Worm (Caenorhabditis elegans): ENCODE data around the gene H01M10.2.

H01M10.2 gene

ce11 chrX:2559399-2559798 is 26.2 kb downstream of the H01M10.2 start:
- TF ChIP-seq ztf-11 (tag; optimal IDR thresholded peaks at IDR 0.05) (no peak), lin-14 (GFP tag; optimal IDR thresholded peaks at IDR 0.05) (no peak), nhr-76 (tag; optimal IDR thresholded peaks at IDR 0.05) (no peak), ama-1 (optimal IDR thresholded peaks at IDR 0.05) (no peak), fkh-4 (tag; optimal IDR thresholded peaks at IDR 0.05; ENCODE audit: borderline replicate concordance) (no peak), swsn-7 (tag; optimal IDR thresholded peaks at IDR 0.05) (peak; percentile 40), C16A3.4 (tag; optimal IDR thresholded peaks at IDR 0.05) (peak; percentile 18), unc-130 (tag; optimal IDR thresholded peaks at IDR 0.05) (no peak), Y116A8C.19 (tag; optimal IDR thresholded peaks at IDR 0.05; ENCODE audit: borderline replicate concordance) (no peak), lir-3 (tag; optimal IDR thresholded peaks at IDR 0.05; ENCODE audit: poor library complexity) (no peak), ces-1 (GFP tag; optimal IDR thresholded peaks at IDR 0.05) (no peak), zag-1 (tag; optimal IDR thresholded peaks at IDR 0.05) (no peak), dpl-1 (GFP tag; optimal IDR thresholded peaks at IDR 0.05) (peak in 2 of 3 experiments; percentile 37 to 46), nhr-71 (tag; optimal IDR thresholded peaks at IDR 0.05) (peak; percentile 65), egl-13 (tag; optimal IDR thresholded peaks at IDR 0.05) (peak; percentile 5), pag-3 (tag; optimal IDR thresholded peaks at IDR 0.05; ENCODE audit: borderline replicate concordance, insufficient read depth) (peak; percentile 5), hpl-2 (GFP tag; optimal IDR thresholded peaks at IDR 0.05) (no peak), mep-1 (tag; optimal IDR thresholded peaks at IDR 0.05) (peak; percentile 33), hlh-17 (GFP tag; optimal IDR thresholded peaks at IDR 0.05; ENCODE audit: borderline replicate concordance) (no peak), sup-37 (GFP tag; optimal IDR thresholded peaks at IDR 0.05) (no peak), fkh-10 (GFP tag; optimal IDR thresholded peaks at IDR 0.05) (no peak), skn-1 (tag; optimal IDR thresholded peaks at IDR 0.05) (peak; percentile 89), rnt-1 (tag; optimal IDR thresholded peaks at IDR 0.05) (peak; percentile 62), mdl-1 (tag; optimal IDR thresholded peaks at IDR 0.05) (peak in 1 of 2 experiments; percentile 9), tlp-1 (tag; optimal IDR thresholded peaks at IDR 0.05) (no peak), egl-27 (tag; optimal IDR thresholded peaks at IDR 0.05) (no peak), lin-35 (GFP tag; optimal IDR thresholded peaks at IDR 0.05) (peak; percentile 1 to 62), blmp-1 (tag; optimal IDR thresholded peaks at IDR 0.05) (peak; percentile 46), nhr-47 (tag; optimal IDR thresholded peaks at IDR 0.05) (peak; percentile 50), mab-9 (GFP tag; IDR thresholded peaks at IDR 0.05) (no peak), nhr-84 (tag; optimal IDR thresholded peaks at IDR 0.05) (no peak), nhr-12 (tag; optimal IDR thresholded peaks at IDR 0.05) (no peak), lsy-2 (tag; optimal IDR thresholded peaks at IDR 0.05) (peak; percentile 55 to 60), unc-86 (tag; optimal IDR thresholded peaks at IDR 0.05) (peak; percentile 9), ets-5 (GFP tag; IDR thresholded peaks at IDR 0.05) (no peak), pqm-1 (tag; optimal IDR thresholded peaks at IDR 0.05) (no peak), aha-1 (tag; optimal IDR thresholded peaks at IDR 0.05) (no peak), efl-1 (optimal IDR thresholded peaks at IDR 0.05) (peak; percentile 6 to 33), efl-1 (GFP tag; optimal IDR thresholded peaks at IDR 0.05 in 1 of 2) (peak in 1 of 2 experiments; percentile 85), lin-39 (tag; optimal IDR thresholded peaks at IDR 0.05) (no peak), zip-4 (GFP tag; optimal IDR thresholded peaks at IDR 0.05) (no peak), C04F5.9 (tag; optimal IDR thresholded peaks at IDR 0.05) (no peak), ceh-82 (tag; optimal IDR thresholded peaks at IDR 0.05) (peak in 2 of 3 experiments; percentile 2 to 10), nhr-85 (tag) (peak; percentile 44), xbp-1 (tag; optimal IDR thresholded peaks at IDR 0.05) (peak; percentile 32), pax-3 (tag; optimal IDR thresholded peaks at IDR 0.05) (no peak), nhr-20 (tag; optimal IDR thresholded peaks at IDR 0.05) (peak; percentile 43), dsc-1 (tag; optimal IDR thresholded peaks at IDR 0.05) (peak; percentile 5), nhr-19 (GFP tag; conservative IDR thresholded peaks at IDR 0.05) (no peak), ceh-8 (GFP tag; optimal IDR thresholded peaks at IDR 0.05) (no peak), elt-2 (tag; optimal IDR thresholded peaks at IDR 0.05) (no peak), C34B4.2 (tag; optimal IDR thresholded peaks at IDR 0.05) (no peak), alr-1 (tag; optimal IDR thresholded peaks at IDR 0.05; ENCODE audit: borderline replicate concordance) (no peak)

All from whole organism, L1 larva.